Fruit fly (Drosophila melanogaster) whole organism, prepupa: Measurements from ENCODE around the gene Snx1.

Source experiments
- Blimp-1 ChIP-seq: fragments of 200-800 bp; sonication (Bioruptor generic); optimal IDR thresholded peaks from 3 replicates; lab custom pipeline; 2017; ENCODE audit warnings: missing biosample characterization, missing genetic modification characterization, mild to moderate bottlenecking, moderate library complexity, missing genetic modification reagents
- CG10631 ChIP-seq: fragments of 200-800 bp; sonication (Bioruptor generic); optimal IDR thresholded peaks from 2 replicates; lab custom pipeline; 2016; ENCODE audit warnings: missing biosample characterization, missing genetic modification characterization
- CG10669 ChIP-seq: fragments of 200-800 bp; sonication (Bioruptor generic); optimal IDR thresholded peaks from 3 replicates; lab custom pipeline; 2018; ENCODE audit warnings: missing biosample characterization, mild to moderate bottlenecking, missing genetic modification characterization, moderate library complexity
- CG11902 ChIP-seq: fragments of 200-800 bp; sonication (Bioruptor generic); optimal IDR thresholded peaks from 3 replicates; lab custom pipeline; 2016; ENCODE audit warnings: missing biosample characterization, missing genetic modification characterization
- CG15336 ChIP-seq: fragments of 200-800 bp; sonication (Bioruptor generic); IDR thresholded peaks from 2 replicates; pipeline ENCODE4 v1.3.6; 2022; ENCODE audit warnings: missing biosample characterization, missing genetic modification characterization
- CG1621 ChIP-seq: fragments of 200-800 bp; sonication (Bioruptor generic); optimal IDR thresholded peaks from 3 replicates; lab custom pipeline; 2018; ENCODE audit warnings: missing biosample characterization, mild to moderate bottlenecking, missing genetic modification characterization
- CG16779 ChIP-seq: fragments of 200-800 bp; sonication (Bioruptor generic); optimal IDR thresholded peaks from 3 replicates; lab custom pipeline; 2017; ENCODE audit warnings: missing biosample characterization, mild to moderate bottlenecking, missing genetic modification characterization
- CG3032 ChIP-seq: fragments of 200-800 bp; optimal IDR thresholded peaks from 2 replicates; lab custom pipeline; 2019; ENCODE audit warnings: missing biosample characterization, mild to moderate bottlenecking, missing genetic modification characterization, moderate library complexity
- CG32006 ChIP-seq: fragments of 200-800 bp; sonication (Bioruptor generic); optimal IDR thresholded peaks from 3 replicates; lab custom pipeline; 2017; ENCODE audit warnings: missing biosample characterization, mild to moderate bottlenecking, missing genetic modification characterization
- CG3919 ChIP-seq: fragments of 200-800 bp; sonication (Bioruptor generic); optimal IDR thresholded peaks from 3 replicates; lab custom pipeline; 2016; ENCODE audit warnings: missing biosample characterization, missing genetic modification characterization
- CG4318 ChIP-seq: fragments of 200-800 bp; sonication (Bioruptor generic); optimal IDR thresholded peaks from 3 replicates; lab custom pipeline; 2017; ENCODE audit warnings: missing biosample characterization, mild to moderate bottlenecking, missing genetic modification characterization
- CG6276 ChIP-seq: fragments of 200-800 bp; sonication (Bioruptor generic); optimal IDR thresholded peaks from 2 replicates; lab custom pipeline; 2017; ENCODE audit warnings: missing biosample characterization, mild to moderate bottlenecking, missing genetic modification characterization
- CG6792 ChIP-seq: fragments of 200-800 bp; sonication (Bioruptor generic); optimal IDR thresholded peaks from 3 replicates; lab custom pipeline; 2016; ENCODE audit warnings: missing biosample characterization, missing genetic modification characterization
- CG6808 ChIP-seq: fragments of 200-800 bp; sonication (Bioruptor generic); optimal IDR thresholded peaks from 3 replicates; lab custom pipeline; 2017; ENCODE audit warnings: missing biosample characterization, missing genetic modification characterization, mild to moderate bottlenecking, moderate library complexity, missing genetic modification reagents
- CG6854 ChIP-seq: fragments of 200-800 bp; sonication (Bioruptor generic); optimal IDR thresholded peaks from 2 replicates; lab custom pipeline; 2017; ENCODE audit warnings: missing biosample characterization, mild to moderate bottlenecking, missing genetic modification characterization
- CG7368 ChIP-seq: fragments of 200-800 bp; sonication (Bioruptor generic); optimal IDR thresholded peaks from 3 replicates; lab custom pipeline; 2016; ENCODE audit warnings: missing biosample characterization, missing genetic modification characterization
- CG8119 ChIP-seq: fragments of 200-800 bp; sonication (Bioruptor generic); IDR thresholded peaks from 3 replicates; pipeline ENCODE4 v1.3.6; 2022; ENCODE audit warnings: missing biosample characterization, missing genetic modification characterization
- CG8632 ChIP-seq: fragments of 200-800 bp; sonication (Bioruptor generic); optimal IDR thresholded peaks from 3 replicates; lab custom pipeline; 2016; ENCODE audit warnings: missing biosample characterization, missing genetic modification characterization
- CG9139 ChIP-seq: fragments of 200-800 bp; sonication (Bioruptor generic); optimal IDR thresholded peaks from 3 replicates; lab custom pipeline; 2017; ENCODE audit warnings: missing biosample characterization, mild to moderate bottlenecking, missing genetic modification characterization
- Eip75B ChIP-seq: fragments of 200-800 bp; sonication (Bioruptor generic); optimal IDR thresholded peaks from 3 replicates; lab custom pipeline; 2016; ENCODE audit warnings: missing biosample characterization, missing genetic modification characterization
- Eip78C ChIP-seq: fragments of 200-800 bp; sonication (Bioruptor generic); peaks from one replicate; lab custom pipeline; 2016; ENCODE audit warnings: missing biosample characterization, missing genetic modification characterization
- Ets96B ChIP-seq: fragments of 200-800 bp; optimal IDR thresholded peaks from 2 replicates; lab custom pipeline; 2019; ENCODE audit warnings: missing biosample characterization, mild to moderate bottlenecking, missing genetic modification characterization, moderate library complexity
- Gug ChIP-seq: fragments of 200-800 bp; sonication (Bioruptor generic); IDR thresholded peaks from 2 replicates; pipeline ENCODE4 v1.3.6; 2022; ENCODE audit warnings: missing biosample characterization, missing genetic modification characterization
- Hr38 ChIP-seq: sonication (Bioruptor generic); optimal IDR thresholded peaks from 2 replicates; lab custom pipeline; 2016; ENCODE audit warnings: missing biosample characterization, missing genetic modification characterization
- Hr39 ChIP-seq: fragments of 200-800 bp; sonication (Bioruptor generic); optimal IDR thresholded peaks from 2 replicates; lab custom pipeline; 2016; ENCODE audit warnings: missing biosample characterization, missing genetic modification characterization
- Hr4 ChIP-seq: fragments of 200-800 bp; sonication (Bioruptor generic); optimal IDR thresholded peaks from 3 replicates; lab custom pipeline; 2016; ENCODE audit warnings: missing biosample characterization, missing genetic modification characterization
- Lpt ChIP-seq: fragments of 200-800 bp; sonication (Bioruptor generic); optimal IDR thresholded peaks from 3 replicates; lab custom pipeline; 2016; ENCODE audit warnings: missing biosample characterization, missing genetic modification characterization
- Met ChIP-seq: fragments of 200-800 bp; sonication (Bioruptor generic); optimal IDR thresholded peaks from 3 replicates; lab custom pipeline; 2016; ENCODE audit warnings: missing biosample characterization, missing genetic modification characterization
- OdsH ChIP-seq: fragments of 200-800 bp; sonication (Bioruptor generic); optimal IDR thresholded peaks from 3 replicates; lab custom pipeline; 2016; ENCODE audit warnings: missing biosample characterization, missing genetic modification characterization
- Smox ChIP-seq: fragments of 200-800 bp; sonication (Bioruptor generic); optimal IDR thresholded peaks from 3 replicates; lab custom pipeline; 2016; ENCODE audit warnings: missing biosample characterization, missing genetic modification characterization
- Sox102F ChIP-seq: fragments of 200-800 bp; sonication (Bioruptor generic); optimal IDR thresholded peaks from 2 replicates; lab custom pipeline; 2016; ENCODE audit warnings: missing biosample characterization, mild to moderate bottlenecking, missing genetic modification characterization
- Sox15 ChIP-seq: fragments of 200-800 bp; sonication (Bioruptor generic); optimal IDR thresholded peaks from 3 replicates; lab custom pipeline; 2016; ENCODE audit warnings: missing biosample characterization, missing genetic modification characterization
- achi ChIP-seq: fragments of 200-800 bp; sonication (Bioruptor generic); optimal IDR thresholded peaks from 3 replicates; lab custom pipeline; 2016; ENCODE audit warnings: missing biosample characterization, missing genetic modification characterization
- acj6 ChIP-seq: fragments of 200-800 bp; sonication (Bioruptor generic); optimal IDR thresholded peaks from 3 replicates; lab custom pipeline; 2016; ENCODE audit warnings: missing biosample characterization, missing genetic modification characterization
- cyc ChIP-seq: fragments of 200-800 bp; sonication (Bioruptor generic); optimal IDR thresholded peaks from 3 replicates; lab custom pipeline; 2016; ENCODE audit warnings: missing biosample characterization, missing genetic modification characterization
- dac ChIP-seq: fragments of 200-800 bp; sonication (Bioruptor generic); optimal IDR thresholded peaks from 2 replicates; lab custom pipeline; 2017; ENCODE audit warnings: missing biosample characterization, mild to moderate bottlenecking, missing genetic modification characterization
- dsx ChIP-seq: fragments of 200-800 bp; optimal IDR thresholded peaks from 3 replicates; lab custom pipeline; 2019; ENCODE audit warnings: missing biosample characterization, mild to moderate bottlenecking, missing genetic modification characterization, moderate library complexity; ENCODE audit not compliant: poor library complexity, severe bottlenecking
- eg ChIP-seq: fragments of 200-800 bp; sonication (Bioruptor generic); IDR thresholded peaks from 3 replicates; pipeline ENCODE4 v1.3.6; 2022; ENCODE audit warnings: missing biosample characterization, missing genetic modification characterization
- fd85E ChIP-seq: fragments of 200-800 bp; sonication (Bioruptor generic); optimal IDR thresholded peaks from 3 replicates; lab custom pipeline; 2016; ENCODE audit warnings: missing biosample characterization, missing genetic modification characterization
- lz ChIP-seq: fragments of 200-800 bp; sonication (Bioruptor generic); optimal IDR thresholded peaks from 3 replicates; lab custom pipeline; 2016; ENCODE audit warnings: missing biosample characterization, missing genetic modification characterization
- net ChIP-seq: fragments of 200-800 bp; sonication (Bioruptor generic); optimal IDR thresholded peaks from 3 replicates; lab custom pipeline; 2016; ENCODE audit warnings: missing biosample characterization, missing genetic modification characterization
- pdm3 ChIP-seq: fragments of 200-800 bp; sonication (Bioruptor generic); optimal IDR thresholded peaks from 3 replicates; lab custom pipeline; 2016; ENCODE audit warnings: missing biosample characterization, missing genetic modification characterization
- salr ChIP-seq, 2 experiments: fragments of 200-800 bp; sonication (Bioruptor generic); optimal IDR thresholded peaks; 3 replicates each; lab custom pipeline; 2016 to 2018; ENCODE audit warnings: missing biosample characterization in 2 of 2, missing genetic modification characterization in 2 of 2, mild to moderate bottlenecking in 1 of 2
- spab ChIP-seq: fragments of 200-800 bp; sonication (Bioruptor generic); optimal IDR thresholded peaks from 2 replicates; lab custom pipeline; 2017; ENCODE audit warnings: missing biosample characterization, mild to moderate bottlenecking, missing genetic modification characterization, missing genetic modification reagents
- ss ChIP-seq, 2 experiments: fragments of 200-800 bp; sonication (Bioruptor generic); optimal IDR thresholded peaks; 2 replicates in 1 of 2; 3 replicates in 1 of 2; lab custom pipeline; 2017 to 2018; ENCODE audit warnings: mild to moderate bottlenecking in 2 of 2, missing biosample characterization in 2 of 2, missing genetic modification characterization in 2 of 2, moderate library complexity in 1 of 2
- svp ChIP-seq: fragments of 200-800 bp; sonication (Bioruptor generic); peaks from one replicate; lab custom pipeline; 2016; ENCODE audit warnings: missing biosample characterization, missing genetic modification characterization
- topi ChIP-seq: fragments of 200-800 bp; sonication (Bioruptor generic); optimal IDR thresholded peaks from 3 replicates; lab custom pipeline; 2016; ENCODE audit warnings: missing biosample characterization, missing genetic modification characterization

Gene Snx1

dm6 chr2L:3482712-3483111, 33.2 kb downstream of the Snx1 start (continued):
- no peak for TF ChIP-seq Eip75B (GFP tag; lab: Kevin White, UChicago)
- TF ChIP-seq CG3919 (GFP tag; lab: Kevin White, UChicago), result peak; percentile 56
- no peak for TF ChIP-seq Ets96B (tag; lab: Kevin White, UChicago)
- TF ChIP-seq CG9139 (GFP tag; lab: Kevin White, UChicago), result peak; percentile 22
- peak in 1 of 2 experiments; percentile 62 for TF ChIP-seq salr (GFP tag; optimal IDR thresholded peaks at IDR 0.05; lab: Kevin White, UChicago)
- peak; percentile 50 for TF ChIP-seq CG10631
- peak; percentile 43 for TF ChIP-seq svp (GFP tag; lab: Kevin White, UChicago)
- peak; percentile 63 for TF ChIP-seq CG6808 (GFP tag; lab: Kevin White, UChicago)
- peak; percentile 34 for TF ChIP-seq spab (GFP tag; lab: Kevin White, UChicago)
- no peak for TF ChIP-seq topi (GFP tag; lab: Kevin White, UChicago)
- peak; percentile 90 for TF ChIP-seq CG8119 (GFP tag; lab: Robert Waterston, UW)
- TF ChIP-seq Gug (GFP tag; lab: Robert Waterston, UW), result peak; percentile 75
- peak; percentile 76 for TF ChIP-seq Hr4 (GFP tag; lab: Kevin White, UChicago)
- TF ChIP-seq CG4318 (GFP tag; lab: Kevin White, UChicago), result peak; percentile 64
- TF ChIP-seq Lpt, result peak; percentile 45
- peak in 1 of 2 experiments; percentile 21 for TF ChIP-seq ss (GFP tag; optimal IDR thresholded peaks at IDR 0.05; lab: Kevin White, UChicago)
- TF ChIP-seq eg (GFP tag; lab: Robert Waterston, UW), result peak; percentile 90
- peak; percentile 10 for TF ChIP-seq CG16779 (tag; lab: Kevin White, UChicago)
- TF ChIP-seq achi, result peak; percentile 61
- TF ChIP-seq Sox102F (GFP tag; lab: Kevin White, UChicago), result no peak

DNA sequence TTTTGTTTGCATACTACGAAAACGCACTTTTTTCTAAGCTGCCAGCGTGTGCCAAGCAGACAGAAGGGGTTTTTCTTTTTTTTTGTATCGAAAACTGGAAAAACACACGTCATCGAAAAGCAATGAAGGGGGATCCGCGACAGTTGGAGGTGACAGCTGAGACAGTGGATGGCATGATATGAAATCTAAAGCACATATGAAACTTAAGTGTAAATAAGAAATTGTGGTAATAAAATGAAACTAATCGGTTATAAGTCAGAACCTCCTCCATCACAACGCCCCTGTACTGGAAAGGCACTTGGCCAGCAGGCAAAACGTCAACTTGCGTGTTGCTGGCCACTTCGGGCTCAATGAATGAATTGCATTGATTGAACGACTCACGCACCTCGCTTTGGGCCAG, 34.2 kb downstream of the Snx1 start:
- no peak for TF ChIP-seq CG6854
- peak; percentile 3 for TF ChIP-seq CG6276
- no peak for TF ChIP-seq CG6792 (GFP tag; lab: Kevin White, UChicago)
- TF ChIP-seq Sox15 (GFP tag; lab: Kevin White, UChicago), result no peak
- TF ChIP-seq svp (GFP tag; lab: Kevin White, UChicago), result no peak
- no peak for TF ChIP-seq CG3919 (GFP tag; lab: Kevin White, UChicago)
- no peak for TF ChIP-seq Sox102F (GFP tag; lab: Kevin White, UChicago)
- TF ChIP-seq CG8119 (GFP tag; lab: Robert Waterston, UW), result 0 out of 3 replicates have a peak, but pooled peaks have one; percentile 30
- TF ChIP-seq ss (GFP tag; optimal IDR thresholded peaks at IDR 0.05; lab: Kevin White, UChicago), result no peak
- peak; percentile 57; the same call in 1 of the 2 replicates for TF ChIP-seq CG15336 (GFP tag; lab: Robert Waterston, UW)
- no peak for TF ChIP-seq CG16779 (tag; lab: Kevin White, UChicago)
- peak; percentile 28 for TF ChIP-seq CG32006 (GFP tag; lab: Kevin White, UChicago)
- TF ChIP-seq topi (GFP tag; lab: Kevin White, UChicago), result no peak
- no peak for TF ChIP-seq CG7368 (GFP tag; lab: Kevin White, UChicago)
- TF ChIP-seq Ets96B (tag; lab: Kevin White, UChicago), result no peak
- TF ChIP-seq fd85E, result no peak
- TF ChIP-seq CG10669, result no peak
- peak; percentile 57; the same call in 1 of the 3 replicates for TF ChIP-seq eg (GFP tag; lab: Robert Waterston, UW)
- TF ChIP-seq, all 60 proteins: peak for 5

DNA sequence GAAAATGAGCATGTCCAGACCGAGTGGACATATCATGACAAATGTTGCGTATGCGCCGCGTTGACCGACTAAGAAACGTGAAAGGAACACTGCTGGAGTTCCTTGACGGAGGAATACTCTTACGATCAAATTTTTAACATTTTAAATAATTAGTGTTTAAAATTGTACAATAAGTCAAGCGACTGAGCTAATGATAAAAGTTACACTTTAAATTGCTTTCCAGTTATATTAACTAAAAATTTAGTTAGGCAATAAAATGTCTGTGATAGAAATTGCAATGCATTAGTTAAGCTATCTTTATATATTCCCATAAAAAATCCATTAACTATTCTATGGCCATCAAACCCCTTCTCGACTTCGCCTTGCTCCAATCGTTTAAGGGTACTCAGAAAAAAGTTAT, 35.3 kb downstream of the Snx1 start:
- TF ChIP-seq Blimp-1 (no peak), acj6 (no peak), CG3032 (tag; lab: Kevin White, UChicago) (no peak), achi (no peak), CG6792 (GFP tag; lab: Kevin White, UChicago) (no peak), CG3919 (GFP tag; lab: Kevin White, UChicago) (no peak), Hr38 (GFP tag; lab: Kevin White, UChicago) (no peak), CG8632 (GFP tag; lab: Kevin White, UChicago) (no peak), dac (GFP tag; lab: Kevin White, UChicago) (no peak), OdsH (GFP tag; lab: Kevin White, UChicago) (no peak), svp (GFP tag; lab: Kevin White, UChicago) (peak; percentile 19), CG8119 (GFP tag; lab: Robert Waterston, UW) (peak; percentile 21; the same call in 1 of the 3 replicates), Hr39 (GFP tag; lab: Kevin White, UChicago) (no peak), CG1621 (tag; lab: Kevin White, UChicago) (no peak), CG11902 (GFP tag; lab: Kevin White, UChicago) (no peak), pdm3 (GFP tag; lab: Kevin White, UChicago) (no peak), Gug (GFP tag; lab: Robert Waterston, UW) (no peak), dsx (GFP tag; lab: Kevin White, UChicago) (no peak), lz (no peak), CG10669 (no peak), net (GFP tag; lab: Kevin White, UChicago) (no peak), Met (GFP tag; lab: Kevin White, UChicago) (no peak), Smox (GFP tag; lab: Kevin White, UChicago) (no peak), Hr4 (GFP tag; lab: Kevin White, UChicago) (peak; percentile 26), Eip78C (peak; percentile 52), cyc (GFP tag; lab: Kevin White, UChicago) (no peak)
